Worm (Caenorhabditis elegans) whole organism, L1 larva: Measurements from ENCODE around the gene str-149.

ENCODE experiments used
- C04F5.9 ChIP-seq: sonication (generic microtip); optimal IDR thresholded peaks from 2 replicates; lab custom pipeline; 2016; ENCODE audit warnings: missing genetic modification characterization, missing compliant biosample characterization
- C34B4.2 ChIP-seq: sonication (generic microtip); optimal IDR thresholded peaks from 2 replicates; lab custom pipeline; 2017; ENCODE audit warnings: mild to moderate bottlenecking, missing genetic modification characterization, missing compliant biosample characterization
- blmp-1 ChIP-seq: fragments of 150-350 bp; optimal IDR thresholded peaks from 2 replicates; lab custom pipeline; 2014; ENCODE audit warnings: missing biosample characterization, missing genetic modification characterization
- ceh-8 ChIP-seq: fragments of 200-800 bp; sonication (Bioruptor generic); optimal IDR thresholded peaks from 2 replicates; lab custom pipeline; 2018; ENCODE audit warnings: mild to moderate bottlenecking, missing genetic modification characterization, moderate library complexity, missing compliant biosample characterization
- ets-5 ChIP-seq: fragments of 200-800 bp; sonication (Bioruptor generic); IDR thresholded peaks from 2 replicates; pipeline ENCODE4 v1.3.6; 2022; ENCODE audit warnings: missing genetic modification characterization, missing compliant biosample characterization
- fos-1 ChIP-seq: fragments of 150-350 bp; optimal IDR thresholded peaks from 2 replicates; lab custom pipeline; 2014; ENCODE audit warnings: missing biosample characterization, missing genetic modification characterization
- lin-13 ChIP-seq: fragments of 150-350 bp; optimal IDR thresholded peaks from 2 replicates; lab custom pipeline; 2014; ENCODE audit warnings: missing biosample characterization, missing genetic modification reagents, missing genetic modification characterization
- lin-39 ChIP-seq: fragments of 150-350 bp; optimal IDR thresholded peaks from 2 replicates; lab custom pipeline; 2014; ENCODE audit warnings: missing biosample characterization, missing genetic modification reagents, missing genetic modification characterization
- nhr-76 ChIP-seq: sonication (generic microtip); optimal IDR thresholded peaks from 2 replicates; lab custom pipeline; 2017; ENCODE audit warnings: missing biosample characterization, missing genetic modification characterization
- nhr-77 ChIP-seq: fragments of 150-350 bp; optimal IDR thresholded peaks from 2 replicates; lab custom pipeline; 2014; ENCODE audit warnings: missing biosample characterization, missing genetic modification characterization
- skn-1 ChIP-seq: fragments of 150-350 bp; optimal IDR thresholded peaks from 2 replicates; lab custom pipeline; 2014; ENCODE audit warnings: missing biosample characterization, missing genetic modification characterization
- unc-98 ChIP-seq: fragments of 200-800 bp; sonication (Bioruptor generic); IDR thresholded peaks from 2 replicates; pipeline ENCODE4 v1.3.6; 2022; ENCODE audit warnings: missing genetic modification characterization, missing compliant biosample characterization
- ztf-11 ChIP-seq, 2 experiments: sonication (generic microtip); optimal IDR thresholded peaks; 2 replicates each; lab custom pipeline; 2016 to 2017; ENCODE audit warnings: missing genetic modification characterization in 2 of 2, missing biosample characterization in 1 of 2, missing compliant biosample characterization in 1 of 2

- TF ChIP-seq ztf-11 (tag; optimal IDR thresholded peaks at IDR 0.05; lab: Kevin White, UChicago) (no peak), C34B4.2 (tag; lab: Kevin White, UChicago) (no peak), fos-1 (tag; lab: Kevin White, UChicago) (no peak), lin-13 (GFP tag; lab: Kevin White, UChicago) (no peak), nhr-76 (tag; lab: Kevin White, UChicago) (no peak), skn-1 (tag; lab: Kevin White, UChicago) (no peak), nhr-77 (tag; lab: Kevin White, UChicago) (no peak), C04F5.9 (tag; lab: Kevin White, UChicago) (no peak), blmp-1 (tag; lab: Kevin White, UChicago) (no peak), ceh-8 (GFP tag; lab: Kevin White, UChicago) (no peak), lin-39 (no peak), ets-5 (no peak), unc-98 (no peak)
Measured at ce11 chrV:16527796-16528195, 45.5 kb upstream of the str-149 start, which contains the start of gene F36D3.16.
